Fruit fly (Drosophila melanogaster): ENCODE measurements around the gene CG15022.
A peak's percentile ranks its signal among the peaks of the same experiment; 100 is the strongest.

Gene CG15022

DNA sequence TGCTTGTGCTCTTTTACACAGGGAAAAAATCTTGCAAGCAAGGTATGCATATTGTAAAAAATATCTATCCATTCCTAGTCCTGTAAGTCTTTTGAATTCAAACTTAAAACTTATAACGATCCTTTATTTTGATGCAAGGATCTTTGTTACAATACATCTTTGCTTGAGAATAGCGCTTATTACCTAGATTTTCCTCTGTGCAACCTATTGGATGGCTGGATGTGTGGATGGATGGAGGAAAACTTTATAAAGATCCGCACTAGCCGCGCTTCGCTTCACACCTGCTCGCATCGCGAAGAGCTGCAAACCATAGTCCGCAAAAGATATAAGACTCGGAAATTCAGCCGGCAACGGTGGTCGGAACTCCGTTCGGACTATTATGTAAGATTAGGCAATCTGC is 38.8 kb downstream of the CG15022 start, which contains the start of gene CG15020:
CG15020 (plus strand) TSS at position 301 of the 400 bp plus-strand sequence.
- TF ChIP-seq CG8478 (optimal IDR thresholded peaks at IDR 0.05) (no peak), usp (GFP tag; optimal IDR thresholded peaks at IDR 0.05) (no peak), psq (optimal IDR thresholded peaks at IDR 0.05) (no peak), Dll (optimal IDR thresholded peaks at IDR 0.05) (no peak), pan (optimal IDR thresholded peaks at IDR 0.05) (no peak), EcR (GFP tag; optimal IDR thresholded peaks at IDR 0.05) (no peak)

DNA sequence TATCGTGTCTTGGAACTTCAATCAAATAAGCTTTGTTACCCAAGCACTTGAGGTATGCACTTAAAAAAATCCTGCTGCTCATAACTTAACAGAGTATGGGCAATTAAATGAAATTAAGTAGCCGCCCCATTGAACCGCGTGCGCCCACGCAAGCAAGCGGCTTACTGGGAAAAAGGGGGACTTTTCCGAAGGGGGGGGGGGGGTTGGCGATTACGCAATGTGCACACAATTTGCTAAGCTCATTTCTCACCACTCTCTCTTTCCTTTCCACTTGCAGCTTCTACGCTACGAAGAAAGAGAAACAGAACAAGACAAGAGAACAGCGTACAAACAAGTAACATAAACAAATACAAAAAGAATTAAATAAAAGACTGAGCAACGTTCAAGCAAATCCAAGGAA is 42.6 kb downstream of the CG15022 start:
- TF ChIP-seq psq (optimal IDR thresholded peaks at IDR 0.05) (no peak), EcR (GFP tag; optimal IDR thresholded peaks at IDR 0.05) (no peak), CG8478 (optimal IDR thresholded peaks at IDR 0.05) (no peak), Dll (optimal IDR thresholded peaks at IDR 0.05) (no peak), pan (optimal IDR thresholded peaks at IDR 0.05) (no peak), usp (GFP tag; optimal IDR thresholded peaks at IDR 0.05) (no peak)

DNA sequence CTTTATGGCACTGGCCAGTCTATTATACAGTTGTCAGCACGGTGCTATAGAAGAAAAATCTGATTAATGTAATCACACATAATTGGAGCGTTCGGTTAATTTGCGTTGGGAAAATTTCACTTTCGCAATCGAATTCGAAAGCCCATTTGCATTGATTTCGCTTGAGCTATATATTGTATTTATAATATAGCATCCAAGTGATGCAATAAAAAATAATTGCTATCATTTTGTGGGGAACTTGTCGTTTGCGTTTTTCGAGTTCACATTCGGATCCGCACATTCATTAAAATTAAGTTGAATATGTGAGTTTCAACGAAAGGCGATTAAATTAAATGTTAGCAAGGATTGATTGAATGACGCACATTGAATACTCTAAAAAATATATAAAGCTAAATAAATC is 43.0 kb downstream of the CG15022 start:
- TF ChIP-seq CG8478 (optimal IDR thresholded peaks at IDR 0.05), result no peak
- TF ChIP-seq usp (GFP tag; optimal IDR thresholded peaks at IDR 0.05), result no peak
- no peak for TF ChIP-seq EcR (GFP tag; optimal IDR thresholded peaks at IDR 0.05)
- no peak for TF ChIP-seq pan (optimal IDR thresholded peaks at IDR 0.05)
- TF ChIP-seq psq (optimal IDR thresholded peaks at IDR 0.05), result no peak
- no peak for TF ChIP-seq Dll (optimal IDR thresholded peaks at IDR 0.05)

DNA sequence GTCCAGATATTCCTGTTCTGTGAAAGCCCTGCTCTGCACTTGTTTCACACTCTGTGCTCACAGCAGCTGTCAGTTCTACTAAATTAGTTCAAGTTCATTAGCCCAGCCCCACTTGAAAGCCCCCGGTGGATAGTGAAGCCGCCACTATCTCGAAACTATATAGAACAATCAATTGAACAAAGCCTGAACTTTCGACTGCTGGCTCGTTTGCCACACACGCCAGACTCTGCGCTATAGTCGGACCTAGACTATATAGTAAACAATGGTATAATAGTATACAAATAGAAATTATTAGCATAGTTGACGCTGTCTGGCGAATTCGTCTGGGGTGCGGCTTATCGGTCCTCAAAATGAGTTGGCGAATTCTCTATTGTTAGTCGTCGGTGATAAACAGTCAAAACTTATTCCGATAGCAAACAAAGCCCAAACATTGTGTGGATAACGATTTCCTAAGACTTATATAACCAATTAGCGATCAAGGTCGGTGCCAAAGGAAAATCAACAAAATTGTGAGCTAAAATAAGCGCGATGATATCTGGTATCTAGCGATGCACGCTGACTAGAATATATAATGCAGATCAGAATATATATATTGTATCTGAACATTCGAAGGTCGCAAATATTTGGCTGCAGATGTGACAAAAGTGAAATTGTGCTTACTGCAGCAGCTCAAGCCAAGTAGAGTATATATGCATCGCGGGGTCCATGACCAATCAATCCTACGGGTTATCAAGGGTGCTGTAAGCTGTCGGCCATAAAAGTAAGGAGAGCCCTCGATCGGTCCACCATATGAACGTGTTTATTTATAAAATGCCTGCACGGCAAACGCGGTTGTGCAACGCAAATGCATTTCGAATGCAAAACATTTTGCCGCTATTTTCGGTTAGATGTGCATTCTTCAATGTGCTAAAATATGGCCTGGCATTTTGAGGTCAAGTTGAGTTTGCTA is 44.5 kb downstream of the CG15022 start:
- TF ChIP-seq EcR (GFP tag; optimal IDR thresholded peaks at IDR 0.05) (peak in 1 of 2 experiments; percentile 36), usp (GFP tag; optimal IDR thresholded peaks at IDR 0.05) (no peak)

DNA sequence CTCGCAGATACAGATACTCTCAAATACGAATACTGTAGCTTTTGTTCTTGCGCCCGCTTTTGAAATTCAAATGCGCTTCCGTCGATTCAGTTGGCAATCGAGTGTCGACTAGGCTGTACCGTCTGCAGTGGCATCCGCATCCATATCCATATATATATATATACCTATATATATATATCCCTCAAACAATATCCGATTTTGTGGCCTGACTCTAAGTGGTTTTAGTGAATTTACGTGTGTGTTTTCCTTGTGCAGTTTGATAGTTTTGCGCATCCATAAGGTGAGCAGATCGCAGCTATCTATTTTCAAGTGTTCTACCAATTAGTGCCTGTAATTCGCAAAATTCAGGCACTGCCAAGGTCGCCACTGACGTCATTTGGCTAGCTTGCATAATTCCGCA is 45.5 kb downstream of the CG15022 start:
- TF ChIP-seq usp (GFP tag; optimal IDR thresholded peaks at IDR 0.05) (no peak), EcR (GFP tag; optimal IDR thresholded peaks at IDR 0.05) (no peak), psq (optimal IDR thresholded peaks at IDR 0.05) (no peak), CG8478 (optimal IDR thresholded peaks at IDR 0.05) (no peak), Dll (optimal IDR thresholded peaks at IDR 0.05) (no peak), pan (optimal IDR thresholded peaks at IDR 0.05) (no peak)

DNA sequence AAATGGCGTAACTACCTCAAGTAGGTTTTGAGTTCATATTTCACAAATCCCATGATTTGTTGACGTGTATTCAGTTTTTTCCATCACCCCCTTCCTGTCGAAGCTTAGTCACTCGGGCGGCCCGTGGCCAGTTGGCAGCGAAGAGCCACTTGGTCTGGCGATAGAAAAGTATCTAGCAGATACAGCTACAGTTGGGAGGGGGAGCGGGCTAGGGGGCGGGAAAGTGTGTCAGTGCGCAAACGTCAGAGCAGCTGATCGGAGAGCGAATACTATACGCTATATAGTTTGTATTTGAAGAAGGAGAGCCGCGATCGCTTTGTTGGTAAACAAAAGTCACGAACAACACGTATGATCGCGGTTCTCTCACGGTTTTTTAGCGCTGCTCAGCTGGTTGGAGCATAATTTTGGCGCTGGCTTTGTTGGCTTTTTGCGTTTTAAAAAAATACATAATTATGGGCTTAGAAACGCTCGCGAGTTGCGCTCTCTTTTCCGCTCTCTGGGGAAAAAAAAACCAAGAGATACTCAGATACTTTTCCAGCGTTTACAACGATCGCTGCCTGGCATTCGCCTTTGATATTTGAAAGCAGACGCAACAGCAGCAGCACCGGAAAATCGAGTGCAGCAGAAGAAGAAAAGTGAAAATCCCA is 46.2 kb downstream of the CG15022 start:
- TF ChIP-seq EcR (GFP tag; optimal IDR thresholded peaks at IDR 0.05) (no peak), CG8478 (optimal IDR thresholded peaks at IDR 0.05) (no peak), psq (optimal IDR thresholded peaks at IDR 0.05) (no peak), Dll (optimal IDR thresholded peaks at IDR 0.05) (peak; percentile 61), pan (optimal IDR thresholded peaks at IDR 0.05) (no peak), usp (GFP tag; optimal IDR thresholded peaks at IDR 0.05) (no peak)

DNA sequence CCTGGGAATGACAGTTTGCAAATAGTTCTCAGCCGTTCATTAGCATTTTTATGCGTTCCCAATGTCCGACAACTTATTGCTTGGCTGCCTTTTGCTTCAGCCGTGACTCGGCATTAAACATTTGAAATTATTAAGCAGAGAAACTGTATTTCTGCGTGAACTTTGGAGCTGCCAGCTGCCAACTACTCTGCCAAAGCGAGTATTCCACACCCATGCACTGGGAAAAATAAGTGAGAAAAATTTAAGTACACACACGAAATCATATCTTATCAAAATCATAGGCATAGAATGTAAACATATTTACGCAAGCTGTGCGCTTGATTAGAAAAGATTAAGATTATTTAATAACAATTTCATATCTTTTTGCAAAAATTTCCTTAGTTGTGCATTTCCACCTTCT is 47.1 kb downstream of the CG15022 start:
- no peak for TF ChIP-seq psq (optimal IDR thresholded peaks at IDR 0.05)
- TF ChIP-seq usp (GFP tag; optimal IDR thresholded peaks at IDR 0.05), result no peak
- TF ChIP-seq EcR (GFP tag; optimal IDR thresholded peaks at IDR 0.05), result no peak
- TF ChIP-seq pan (optimal IDR thresholded peaks at IDR 0.05), result no peak
- no peak for TF ChIP-seq CG8478 (optimal IDR thresholded peaks at IDR 0.05)
- no peak for TF ChIP-seq Dll (optimal IDR thresholded peaks at IDR 0.05)

DNA sequence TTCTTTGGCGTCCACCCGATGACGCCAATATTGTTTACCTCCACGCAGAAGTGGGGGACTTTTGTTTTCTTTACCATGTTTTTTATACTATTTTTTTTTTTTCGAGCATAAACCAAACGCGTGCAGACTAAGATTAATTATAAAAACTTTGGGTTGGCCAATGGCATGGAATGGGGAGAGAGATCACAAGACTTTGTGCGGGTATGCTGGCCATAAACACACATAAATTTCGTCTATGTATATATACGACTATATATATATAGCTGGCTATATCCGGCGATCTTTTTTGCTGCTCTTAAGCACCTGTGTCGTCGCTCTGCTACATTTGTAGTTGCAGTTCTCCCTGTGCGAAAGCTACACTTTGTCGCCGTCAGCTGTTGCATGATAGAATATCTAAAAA is 48.2 kb downstream of the CG15022 start:
- no peak for TF ChIP-seq psq (optimal IDR thresholded peaks at IDR 0.05)
- TF ChIP-seq Dll (optimal IDR thresholded peaks at IDR 0.05), result no peak
- TF ChIP-seq pan (optimal IDR thresholded peaks at IDR 0.05), result no peak

DNA sequence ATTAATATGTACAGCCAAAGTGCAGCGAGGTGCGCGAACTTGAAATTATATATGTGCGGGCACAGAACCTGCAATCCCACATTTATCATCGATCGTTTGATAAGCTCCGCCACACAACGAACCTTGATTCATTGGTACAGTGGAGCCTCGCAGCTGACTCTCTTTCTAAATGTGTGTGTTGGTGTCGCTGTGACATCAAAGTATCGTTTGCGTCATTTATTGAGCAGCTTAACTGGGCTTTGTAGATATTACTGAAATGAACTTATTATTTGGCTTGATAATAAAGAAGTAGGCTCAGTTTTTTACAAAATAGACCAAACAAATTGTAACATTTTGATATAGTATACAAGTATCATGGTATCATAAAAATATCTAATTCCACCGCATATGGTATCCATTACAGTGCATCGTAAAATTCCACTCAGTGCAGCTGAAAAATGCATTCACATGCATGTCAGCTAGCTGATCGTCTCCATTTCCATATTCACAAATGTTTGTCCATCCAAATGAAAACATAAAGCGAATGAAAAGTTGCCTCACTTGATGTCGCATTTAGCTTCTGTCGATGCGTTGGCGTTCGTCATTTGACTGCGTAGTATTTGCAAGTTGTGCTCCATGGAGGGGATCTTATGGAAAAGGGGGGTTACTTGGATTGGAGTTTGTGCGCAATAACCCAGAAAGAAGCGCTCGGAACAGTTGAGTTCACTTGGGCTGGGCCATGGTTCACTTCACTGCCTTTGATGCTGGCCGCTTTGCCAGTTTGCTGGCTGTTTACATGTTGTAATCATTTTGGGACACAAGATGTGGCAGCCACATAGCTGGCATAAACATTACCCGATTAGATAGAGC is 48.9 kb downstream of the CG15022 start:
- TF ChIP-seq pan (optimal IDR thresholded peaks at IDR 0.05) (no peak), EcR (GFP tag; optimal IDR thresholded peaks at IDR 0.05) (no peak), psq (optimal IDR thresholded peaks at IDR 0.05) (no peak), Dll (optimal IDR thresholded peaks at IDR 0.05) (no peak), usp (GFP tag; optimal IDR thresholded peaks at IDR 0.05) (no peak), CG8478 (optimal IDR thresholded peaks at IDR 0.05) (no peak)

DNA sequence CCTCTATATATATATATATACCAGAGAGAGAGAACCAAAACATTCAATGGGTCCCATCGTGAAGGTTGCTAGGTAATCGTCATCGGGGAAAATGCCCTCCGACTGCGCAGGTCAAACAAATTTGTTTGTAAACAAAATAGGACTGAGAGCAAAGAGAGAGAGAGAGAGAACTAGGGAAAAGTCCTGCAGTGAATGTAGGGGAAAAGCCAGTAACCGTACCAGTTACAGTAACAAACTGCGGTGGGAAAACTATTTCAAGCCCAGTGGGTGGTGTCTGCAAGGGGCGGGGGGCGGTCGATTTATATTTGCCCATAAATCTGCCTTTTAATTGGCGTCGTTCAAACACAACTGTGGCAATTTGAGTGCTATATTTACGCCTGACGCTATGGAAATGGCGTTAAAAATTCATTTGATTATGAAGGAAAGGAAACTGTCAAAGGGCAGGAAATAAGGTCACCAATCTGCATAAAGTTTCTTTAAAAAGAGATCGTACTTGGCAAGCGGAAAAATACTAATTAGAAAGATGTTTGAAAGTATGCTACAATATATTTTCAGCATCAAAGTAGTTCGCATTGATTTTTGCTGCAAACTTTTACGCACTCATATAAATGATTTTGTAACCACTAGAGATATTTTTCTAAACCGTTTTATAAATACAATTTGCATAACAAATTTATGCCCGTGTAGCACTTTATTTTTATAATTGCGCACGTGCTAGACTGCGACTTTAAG is 50.1 kb downstream of the CG15022 start:
- TF ChIP-seq psq (optimal IDR thresholded peaks at IDR 0.05) (no peak), Dll (optimal IDR thresholded peaks at IDR 0.05) (no peak), pan (optimal IDR thresholded peaks at IDR 0.05) (no peak), CG8478 (optimal IDR thresholded peaks at IDR 0.05) (no peak)

Data from whole organism.